Worm (Caenorhabditis elegans) whole organism, L1 larva: Measurements from ENCODE around the gene ddx-23.

ENCODE experiments used
- ama-1 ChIP-seq: fragments of 150-350 bp; optimal IDR thresholded peaks from 2 replicates; lab custom pipeline; 2014
- skn-1 ChIP-seq: fragments of 150-350 bp; optimal IDR thresholded peaks from 2 replicates; lab custom pipeline; 2014; ENCODE audit warnings: missing biosample characterization, missing genetic modification characterization

- TF ChIP-seq skn-1 (tag; lab: Kevin White, UChicago): no peak
- TF ChIP-seq ama-1: no peak
Measured at ce11 chrIII:5814098-5814497, 39.0 kb downstream of the ddx-23 start.
